Worm (Caenorhabditis elegans) whole organism, L4 larva: ENCODE data around the gene Y110A2AL.3.

Experiments
- ZK546.5 ChIP-seq, 2 experiments: sonication (generic microtip); optimal IDR thresholded peaks; 2 replicates each; lab custom pipeline; 2017; ENCODE audit warnings: missing biosample characterization in 2 of 2, missing genetic modification characterization in 2 of 2
- ama-1 ChIP-seq: fragments of 150-350 bp; optimal IDR thresholded peaks from 2 replicates; lab custom pipeline; 2014; ENCODE audit warnings: inconsistent platforms, mixed read lengths
- lir-3 ChIP-seq: sonication (generic microtip); optimal IDR thresholded peaks from 2 replicates; lab custom pipeline; 2016; ENCODE audit warnings: mild to moderate bottlenecking, missing genetic modification characterization, missing compliant biosample characterization
- nhr-77 ChIP-seq: fragments of 150-350 bp; optimal IDR thresholded peaks from 2 replicates; lab custom pipeline; 2014; ENCODE audit warnings: missing biosample characterization, missing genetic modification characterization

DNA sequence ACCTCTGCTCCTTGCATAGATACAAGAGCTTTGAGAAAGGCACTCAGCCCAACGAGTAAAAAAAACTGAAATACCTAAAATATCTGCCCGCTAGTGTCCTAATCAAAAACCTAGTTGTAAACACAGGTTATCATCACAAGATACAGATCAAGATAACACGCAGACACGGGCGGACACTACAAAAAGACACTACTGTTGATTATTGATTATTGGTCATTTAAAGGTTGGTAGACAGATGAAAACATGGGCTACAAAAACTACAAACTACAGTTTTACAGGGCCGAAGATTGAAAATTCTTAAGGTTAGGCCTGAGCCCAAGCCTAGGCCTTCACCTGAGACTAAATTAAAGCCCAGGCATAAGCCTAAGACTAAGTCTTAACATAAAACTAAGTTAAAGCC lies 8.0 kb upstream of the Y110A2AL.3 start:
- TF ChIP-seq lir-3 (tag; lab: Kevin White, UChicago) (no peak), ama-1 (lab: Kevin White, UChicago) (no peak), ZK546.5 (tag; optimal IDR thresholded peaks at IDR 0.05; lab: Kevin White, UChicago) (no peak), nhr-77 (no peak)
